Worm (Caenorhabditis elegans): ENCODE results near the gene atrn-1.

DNA sequence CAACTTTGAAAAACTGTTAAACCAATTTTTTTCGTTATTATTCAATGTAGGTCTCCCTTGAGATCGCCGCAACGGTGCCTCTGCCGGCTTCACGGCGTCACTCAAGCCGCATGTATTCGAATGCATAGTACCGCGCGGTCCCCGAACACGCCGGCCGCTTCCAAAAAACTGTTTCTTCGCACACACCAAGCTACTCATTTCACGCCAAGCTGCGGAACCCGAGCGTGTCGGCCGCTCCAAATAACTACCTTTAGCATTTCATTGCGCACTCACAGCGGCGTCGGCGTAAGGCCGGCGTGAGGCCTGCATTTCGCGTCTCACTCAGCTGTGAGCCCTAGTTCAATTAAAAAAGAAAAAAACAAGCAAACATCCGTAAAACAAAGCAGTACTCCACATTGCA, 45.2 kb downstream of the atrn-1 start:
- no peak for TF ChIP-seq ztf-4 (tag; optimal IDR thresholded peaks at IDR 0.05)
- TF ChIP-seq lin-13 (GFP tag; optimal IDR thresholded peaks at IDR 0.05) = no peak
- no peak for TF ChIP-seq nhr-12 (tag; optimal IDR thresholded peaks at IDR 0.05)
- no peak for TF ChIP-seq aly-2 (tag; optimal IDR thresholded peaks at IDR 0.05)
- TF ChIP-seq R02D3.7 (tag; optimal IDR thresholded peaks at IDR 0.05) = no peak
- TF ChIP-seq nhr-21 (tag; optimal IDR thresholded peaks at IDR 0.05) = no peak
- no peak for TF ChIP-seq elt-1 (tag; optimal IDR thresholded peaks at IDR 0.05)

All from whole organism, L2 larva.